Worm (Caenorhabditis elegans) whole organism, early embryonic: ENCODE data around the gene C25E10.7.

Source experiments
- B0310.2 ChIP-seq: sonication (generic microtip); optimal IDR thresholded peaks from 2 replicates; lab custom pipeline; 2016; ENCODE audit warnings: mild to moderate bottlenecking, missing genetic modification characterization, missing compliant biosample characterization
- F13C5.2 ChIP-seq: sonication (generic microtip); optimal IDR thresholded peaks from 2 replicates; lab custom pipeline; 2017; ENCODE audit warnings: mild to moderate bottlenecking, missing genetic modification characterization, inconsistent platforms, missing compliant biosample characterization
- aly-1 ChIP-seq: sonication (generic microtip); optimal IDR thresholded peaks from 2 replicates; lab custom pipeline; 2016; ENCODE audit warnings: missing genetic modification characterization, missing compliant biosample characterization
- ama-1 ChIP-seq: fragments of 150-350 bp; optimal IDR thresholded peaks from 2 replicates; lab custom pipeline; 2014
- ceh-13 ChIP-seq: fragments of 200-800 bp; sonication (Bioruptor generic); optimal IDR thresholded peaks from 2 replicates; lab custom pipeline; 2018; ENCODE audit warnings: mild to moderate bottlenecking, missing genetic modification characterization, missing compliant biosample characterization
- ceh-36 ChIP-seq: sonication (generic microtip); optimal IDR thresholded peaks from 2 replicates; lab custom pipeline; 2016; ENCODE audit warnings: missing genetic modification characterization, inconsistent platforms, missing compliant biosample characterization
- ets-7 ChIP-seq: sonication (generic microtip); optimal IDR thresholded peaks from 2 replicates; lab custom pipeline; 2016; ENCODE audit warnings: missing genotype, missing genetic modification characterization, missing compliant biosample characterization
- flt-1 ChIP-seq: fragments of 200-800 bp; sonication (Bioruptor generic); IDR thresholded peaks from 2 replicates; pipeline ENCODE4 v1.3.6; 2022; ENCODE audit warnings: missing genetic modification characterization, missing compliant biosample characterization
- hmbx-1 ChIP-seq: sonication (generic microtip); optimal IDR thresholded peaks from 2 replicates; lab custom pipeline; 2016; ENCODE audit warnings: mild to moderate bottlenecking, missing genetic modification characterization, missing compliant biosample characterization
- hmg-4 ChIP-seq: fragments of 200-800 bp; sonication (Bioruptor generic); optimal IDR thresholded peaks from 2 replicates; lab custom pipeline; 2018; ENCODE audit warnings: mild to moderate bottlenecking, missing genetic modification characterization, missing compliant biosample characterization
- hnd-1 ChIP-seq: sonication (generic microtip); optimal IDR thresholded peaks from 2 replicates; lab custom pipeline; 2016; ENCODE audit warnings: missing genetic modification characterization, missing compliant biosample characterization
- pes-1 ChIP-seq: fragments of 200-800 bp; sonication (Bioruptor generic); IDR thresholded peaks from 2 replicates; pipeline ENCODE4 v1.3.6; 2022; ENCODE audit warnings: missing genetic modification reagents, missing genetic modification characterization, missing compliant biosample characterization
- scrt-1 ChIP-seq: fragments of 200-800 bp; sonication (Bioruptor generic); IDR thresholded peaks from 2 replicates; pipeline ENCODE4 v1.3.6; 2022; ENCODE audit warnings: missing genetic modification characterization, missing compliant biosample characterization
- sea-1 ChIP-seq: fragments of 200-800 bp; sonication (Bioruptor generic); conservative IDR thresholded peaks from 2 replicates; pipeline ENCODE4 v1.3.6; 2022; ENCODE audit warnings: missing genetic modification characterization, missing compliant biosample characterization
- tbx-11 ChIP-seq: fragments of 200-800 bp; sonication (Bioruptor generic); IDR thresholded peaks from 2 replicates; pipeline ENCODE4 v1.3.6; 2022; ENCODE audit warnings: missing genetic modification characterization, missing compliant biosample characterization
- tbx-37 ChIP-seq: fragments of 200-800 bp; sonication (Bioruptor generic); conservative IDR thresholded peaks from 2 replicates; pipeline ENCODE4 v1.3.6; 2022; ENCODE audit warnings: missing genetic modification reagents, missing genetic modification characterization, missing compliant biosample characterization
- tra-4 ChIP-seq: sonication (generic microtip); optimal IDR thresholded peaks from 2 replicates; lab custom pipeline; 2017; ENCODE audit warnings: missing genetic modification characterization, missing compliant biosample characterization

C25E10.7 gene

DNA sequence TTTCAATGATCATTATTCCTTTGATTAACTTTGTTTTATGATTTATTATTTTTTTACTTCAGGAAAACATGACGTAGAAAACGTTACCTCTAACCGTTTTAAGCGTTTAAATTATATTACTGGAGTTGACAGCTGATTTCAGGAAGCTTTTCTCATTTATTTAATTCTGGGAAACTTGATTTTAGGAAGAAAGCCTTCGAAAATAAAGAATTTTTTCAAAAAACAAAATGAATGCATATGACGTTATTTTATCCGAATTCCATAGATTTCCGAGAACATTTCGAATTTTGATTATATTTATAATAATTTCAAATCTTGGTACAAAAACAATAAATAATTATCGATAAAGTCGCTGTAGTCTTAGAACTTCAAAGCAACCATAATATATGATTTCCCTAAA is 1.7 kb downstream of the C25E10.7 start:
- TF ChIP-seq tbx-11 (GFP tag; lab: Robert Waterston, UW) (no peak), F13C5.2 (tag; lab: Kevin White, UChicago) (no peak)

DNA sequence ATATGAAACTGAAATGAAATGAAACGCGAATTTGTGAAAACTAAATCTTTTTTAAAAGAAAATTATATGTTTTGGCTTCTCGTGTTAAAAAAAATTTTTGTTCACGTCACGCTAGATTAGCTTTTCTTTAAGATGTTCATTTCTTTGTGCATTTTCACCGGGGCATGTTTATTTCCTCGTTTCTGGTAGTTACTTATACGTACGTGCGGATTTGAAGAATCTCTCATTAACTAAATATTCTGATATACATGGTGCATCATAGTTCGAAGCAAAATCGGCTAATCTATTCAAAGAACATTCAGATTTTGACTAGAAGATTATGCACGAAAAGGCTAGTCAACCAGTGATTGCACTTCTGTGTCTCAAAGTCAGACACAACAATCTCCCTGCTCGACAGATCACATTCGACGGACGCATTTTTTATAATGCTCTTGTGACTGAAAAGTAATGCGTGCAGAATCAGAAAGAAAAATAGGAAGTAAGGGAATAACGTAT is 3.4 kb downstream of the C25E10.7 start, which contains the start of gene C25E10.17:
TSS of gene C25E10.17 (minus strand) at position 51 of the 495 bp plus-strand sequence.
- TF ChIP-seq hmbx-1 (tag; lab: Kevin White, UChicago) = no peak
- no peak for TF ChIP-seq ceh-13 (GFP tag; lab: Kevin White, UChicago)
- TF ChIP-seq tbx-37 = no peak
- no peak for TF ChIP-seq pes-1 (GFP tag; lab: Robert Waterston, UW)
- no peak for TF ChIP-seq ceh-36 (tag; lab: Kevin White, UChicago)
- TF ChIP-seq hnd-1 = no peak

ce11 chrV:9044871-9045270 is 6.1 kb downstream of the C25E10.7 start, which contains the start of gene nhr-30:
Gene nhr-30, plus strand, starts transcription at chrV:9045171.
- TF ChIP-seq F13C5.2 (tag; lab: Kevin White, UChicago) (no peak), hnd-1 (no peak), tra-4 (tag; lab: Kevin White, UChicago) (no peak), ceh-36 (tag; lab: Kevin White, UChicago) (no peak), ets-7 (tag; lab: Kevin White, UChicago) (no peak), sea-1 (GFP tag; lab: Robert Waterston, UW) (no peak), scrt-1 (GFP tag; lab: Robert Waterston, UW) (no peak), ama-1 (no peak), tbx-11 (GFP tag; lab: Robert Waterston, UW) (no peak), hmbx-1 (tag; lab: Kevin White, UChicago) (no peak)

DNA sequence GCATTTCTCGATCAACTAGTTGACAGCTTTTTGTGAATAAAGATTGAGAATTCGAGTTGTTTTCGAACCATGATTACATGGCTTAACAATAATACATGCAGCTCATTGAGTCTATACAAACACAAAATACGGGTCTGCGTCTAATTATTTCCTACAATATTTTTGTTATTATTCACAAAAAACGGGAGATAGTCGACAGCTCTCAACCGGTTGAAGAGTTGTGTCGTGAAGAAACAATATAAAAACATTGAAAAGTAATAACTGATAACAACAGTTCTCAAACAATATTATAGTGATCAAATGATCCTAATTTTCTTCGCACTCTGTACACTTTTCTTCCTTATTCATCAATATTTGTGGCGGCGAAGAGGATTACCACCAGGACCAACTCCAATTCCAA is 10.0 kb downstream of the C25E10.7 start, which contains the start of gene cyp-33B1:
TSS of gene cyp-33B1 (plus strand) at position 301 of the 400 bp plus-strand sequence.
- TF ChIP-seq ets-7 (tag; lab: Kevin White, UChicago) (no peak), ceh-13 (GFP tag; lab: Kevin White, UChicago) (no peak), ceh-36 (tag; lab: Kevin White, UChicago) (no peak), pes-1 (GFP tag; lab: Robert Waterston, UW) (no peak), hmbx-1 (tag; lab: Kevin White, UChicago) (no peak), hnd-1 (no peak), scrt-1 (GFP tag; lab: Robert Waterston, UW) (no peak), tbx-11 (GFP tag; lab: Robert Waterston, UW) (no peak), hmg-4 (GFP tag; lab: Kevin White, UChicago) (no peak), flt-1 (GFP tag; lab: Robert Waterston, UW) (no peak), tbx-37 (no peak)

DNA sequence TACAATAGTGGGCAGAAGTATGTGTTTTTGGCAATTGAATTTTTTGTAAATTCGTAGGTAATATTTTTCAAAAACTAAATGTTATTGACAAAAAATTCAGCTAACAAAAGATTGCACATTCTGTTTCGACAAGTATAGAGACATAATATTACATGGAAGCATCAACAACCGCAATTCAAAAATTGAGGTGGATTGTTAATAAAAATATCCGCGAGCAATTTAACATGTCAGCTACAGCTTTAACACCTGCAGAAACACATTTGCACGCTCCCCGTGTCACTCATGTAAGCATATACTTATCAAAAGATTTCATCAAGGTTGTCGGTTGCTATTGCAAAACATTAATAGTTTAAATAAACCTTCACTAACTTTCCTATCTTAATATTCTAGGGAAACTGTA is 15.3 kb downstream of the C25E10.7 start, which contains the start of gene srsx-34:
TSS of gene srsx-34 (plus strand) at position 301 of the 400 bp plus-strand sequence.
- TF ChIP-seq aly-1 (no peak), scrt-1 (GFP tag; lab: Robert Waterston, UW) (no peak), ceh-36 (tag; lab: Kevin White, UChicago) (no peak), pes-1 (GFP tag; lab: Robert Waterston, UW) (no peak), sea-1 (GFP tag; lab: Robert Waterston, UW) (no peak), flt-1 (GFP tag; lab: Robert Waterston, UW) (no peak), tbx-11 (GFP tag; lab: Robert Waterston, UW) (no peak), tra-4 (tag; lab: Kevin White, UChicago) (no peak), F13C5.2 (tag; lab: Kevin White, UChicago) (no peak), hmbx-1 (tag; lab: Kevin White, UChicago) (no peak), hmg-4 (GFP tag; lab: Kevin White, UChicago) (no peak), B0310.2 (tag; lab: Kevin White, UChicago) (no peak), ceh-13 (GFP tag; lab: Kevin White, UChicago) (no peak), ets-7 (tag; lab: Kevin White, UChicago) (no peak), hnd-1 (no peak), tbx-37 (no peak), ama-1 (no peak)

ce11 chrV:9033267-9033666 is 17.7 kb downstream of the C25E10.7 start, which contains the start of gene C25E10.4:
Gene C25E10.4, plus strand, starts transcription at chrV:9033567.
- TF ChIP-seq tbx-37 = no peak

- no peak for TF ChIP-seq B0310.2 (tag; lab: Kevin White, UChicago)
- no peak for TF ChIP-seq hnd-1
- TF ChIP-seq scrt-1 (GFP tag; lab: Robert Waterston, UW) = no peak
- no peak for TF ChIP-seq ama-1
- TF ChIP-seq aly-1 = no peak
- no peak for TF ChIP-seq flt-1 (GFP tag; lab: Robert Waterston, UW)
- no peak for TF ChIP-seq ceh-13 (GFP tag; lab: Kevin White, UChicago)
- TF ChIP-seq hmg-4 (GFP tag; lab: Kevin White, UChicago) = no peak
- no peak for TF ChIP-seq pes-1 (GFP tag; lab: Robert Waterston, UW)
- TF ChIP-seq ceh-36 (tag; lab: Kevin White, UChicago) = no peak
- no peak for TF ChIP-seq sea-1 (GFP tag; lab: Robert Waterston, UW)
- no peak for TF ChIP-seq tbx-37
- no peak for TF ChIP-seq ets-7 (tag; lab: Kevin White, UChicago)
- TF ChIP-seq tra-4 (tag; lab: Kevin White, UChicago) = no peak
- no peak for TF ChIP-seq F13C5.2 (tag; lab: Kevin White, UChicago)
- no peak for TF ChIP-seq hmbx-1 (tag; lab: Kevin White, UChicago)
Observed at ce11 chrV:9030248-9030647, 20.8 kb downstream of the C25E10.7 start, which contains the start of gene C25E10.5. Gene C25E10.5, plus strand, starts transcription at chrV:9030548.

ce11 chrV:9024713-9025112 is 26.3 kb downstream of the C25E10.7 start, which contains the start of gene bus-1:
Gene bus-1, minus strand, starts transcription at chrV:9024813.
- TF ChIP-seq tra-4 (tag; lab: Kevin White, UChicago) (no peak), sea-1 (GFP tag; lab: Robert Waterston, UW) (no peak), hnd-1 (no peak), flt-1 (GFP tag; lab: Robert Waterston, UW) (no peak), tbx-37 (no peak), pes-1 (GFP tag; lab: Robert Waterston, UW) (no peak), ceh-36 (tag; lab: Kevin White, UChicago) (no peak), B0310.2 (tag; lab: Kevin White, UChicago) (no peak), hmbx-1 (tag; lab: Kevin White, UChicago) (no peak), ets-7 (tag; lab: Kevin White, UChicago) (no peak), scrt-1 (GFP tag; lab: Robert Waterston, UW) (no peak)
